Worm (Caenorhabditis elegans) whole organism, L2 larva: ENCODE measurements around the gene enu-3.2.

Experiments
- alr-1 ChIP-seq: fragments of 150-350 bp; optimal IDR thresholded peaks from 2 replicates; lab custom pipeline; 2014; ENCODE audit warnings: missing biosample characterization, missing genetic modification characterization
- mbf-1 ChIP-seq: sonication (generic microtip); optimal IDR thresholded peaks from 2 replicates; lab custom pipeline; 2017; ENCODE audit warnings: missing biosample characterization, missing genetic modification characterization
- nhr-11 ChIP-seq: fragments of 150-350 bp; optimal IDR thresholded peaks from 2 replicates; lab custom pipeline; 2014; ENCODE audit warnings: missing biosample characterization, missing genetic modification characterization

ce11 chrIII:4796039-4796438 is 11.0 kb upstream of the enu-3.2 start:
- TF ChIP-seq alr-1, result no peak
- TF ChIP-seq nhr-11 (tag; lab: Kevin White, UChicago), result no peak
- no peak for TF ChIP-seq mbf-1 (tag; lab: Kevin White, UChicago)
